Fruit fly (Drosophila melanogaster): Measurements from ENCODE around the gene CG8541.

CG8541 gene

DNA sequence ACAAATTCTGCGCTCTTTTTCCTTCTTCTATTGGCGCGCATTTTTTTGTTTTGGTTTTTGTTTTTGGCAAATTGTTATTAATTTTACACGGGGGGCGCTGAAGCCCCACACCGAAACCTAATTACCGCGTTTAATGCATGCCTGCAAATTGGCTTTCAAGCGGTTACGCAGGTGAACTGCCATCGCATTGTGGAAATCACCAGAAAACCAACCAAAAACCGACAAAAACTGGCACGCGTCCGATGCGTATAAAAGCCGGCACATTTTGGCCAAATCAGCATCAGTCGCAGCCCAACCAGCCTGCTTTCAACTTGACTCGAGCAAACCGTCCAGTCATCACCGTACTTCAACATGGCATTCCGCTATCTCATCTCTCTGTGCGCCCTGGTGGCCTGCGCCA, at the start of gene CG8541:
TSS of gene CG8541 (plus strand) at position 301 of the 400 bp plus-strand sequence.
- TF ChIP-seq pad (GFP tag; optimal IDR thresholded peaks at IDR 0.05) (no peak), cic (GFP tag; optimal IDR thresholded peaks at IDR 0.05) (no peak), kay (GFP tag; ENCODE audit: borderline replicate concordance) (no peak), CG7045 (GFP tag; optimal IDR thresholded peaks at IDR 0.05) (no peak), tj (GFP tag; optimal IDR thresholded peaks at IDR 0.05) (no peak), CG12768 (GFP tag; optimal IDR thresholded peaks at IDR 0.05) (no peak), CG14711 (tag; optimal IDR thresholded peaks at IDR 0.05) (no peak), Hr96 (GFP tag; optimal IDR thresholded peaks at IDR 0.05) (no peak), Clk (GFP tag; optimal IDR thresholded peaks at IDR 0.05) (no peak), cnc (optimal IDR thresholded peaks at IDR 0.05) (no peak), Crg-1 (GFP tag; optimal IDR thresholded peaks at IDR 0.05) (no peak), Mnt (GFP tag; optimal IDR thresholded peaks at IDR 0.05) (no peak), bab1 (GFP tag; optimal IDR thresholded peaks at IDR 0.05) (no peak), CG5204 (GFP tag; optimal IDR thresholded peaks at IDR 0.05) (no peak), CG33017 (tag; optimal IDR thresholded peaks at IDR 0.05) (no peak)

DNA sequence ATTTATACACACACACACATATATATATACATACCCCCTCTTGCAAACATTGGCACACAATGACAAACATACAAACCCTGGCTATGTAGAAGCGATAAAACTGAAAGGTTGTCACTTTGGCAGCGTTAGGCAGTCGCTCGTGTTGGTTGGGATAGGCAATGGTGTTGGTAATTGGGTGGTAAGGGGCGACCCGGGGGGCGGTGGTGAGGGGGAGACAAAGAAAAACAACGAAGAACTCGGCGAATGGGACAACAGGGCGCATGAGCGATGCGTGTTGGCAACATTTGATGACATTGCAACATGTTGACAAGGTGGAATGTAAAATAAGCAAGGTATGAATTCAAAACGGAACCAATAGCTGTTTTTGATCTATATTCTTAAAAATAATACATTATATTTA, 48.8 kb upstream of the CG8541 start:
- TF ChIP-seq Crg-1 (GFP tag; optimal IDR thresholded peaks at IDR 0.05) (no peak), CG12768 (GFP tag; optimal IDR thresholded peaks at IDR 0.05) (no peak), pad (GFP tag; optimal IDR thresholded peaks at IDR 0.05) (no peak), CG5204 (GFP tag; optimal IDR thresholded peaks at IDR 0.05) (no peak), CG33017 (tag; optimal IDR thresholded peaks at IDR 0.05) (no peak), bab1 (GFP tag; optimal IDR thresholded peaks at IDR 0.05) (no peak), CG14711 (tag; optimal IDR thresholded peaks at IDR 0.05) (no peak), kay (GFP tag; ENCODE audit: borderline replicate concordance) (no peak), Clk (GFP tag; optimal IDR thresholded peaks at IDR 0.05) (no peak), cnc (optimal IDR thresholded peaks at IDR 0.05) (no peak), ovo (GFP tag; optimal IDR thresholded peaks at IDR 0.05) (no peak), CG11617 (GFP tag; optimal IDR thresholded peaks at IDR 0.05) (no peak), Hr96 (GFP tag; optimal IDR thresholded peaks at IDR 0.05) (no peak)

DNA sequence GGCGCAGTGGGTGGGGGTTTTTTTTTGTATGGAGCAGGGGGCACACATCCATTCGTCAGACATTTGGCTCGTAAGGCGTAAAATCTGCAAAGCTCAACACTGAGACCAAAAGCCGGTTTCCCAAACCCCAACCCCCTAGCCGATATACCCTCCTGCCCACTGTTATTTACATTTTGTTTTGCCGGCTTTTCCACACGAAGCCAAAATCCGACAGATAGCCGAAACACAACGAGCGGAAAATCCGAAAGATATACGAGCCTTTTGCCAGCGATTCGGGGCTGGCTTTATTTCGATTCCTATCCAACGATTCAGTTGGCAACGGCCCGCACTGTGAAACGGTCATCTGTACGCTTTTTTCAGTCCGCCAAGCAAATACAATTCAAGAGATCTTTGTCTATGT, 47.8 kb upstream of the CG8541 start, which contains the start of gene CG42458:
TSS of gene CG42458 (plus strand) at position 311 of the 400 bp plus-strand sequence.
- TF ChIP-seq kay (GFP tag; ENCODE audit: borderline replicate concordance) (peak; percentile 68), CG12768 (GFP tag; optimal IDR thresholded peaks at IDR 0.05) (no peak)

DNA sequence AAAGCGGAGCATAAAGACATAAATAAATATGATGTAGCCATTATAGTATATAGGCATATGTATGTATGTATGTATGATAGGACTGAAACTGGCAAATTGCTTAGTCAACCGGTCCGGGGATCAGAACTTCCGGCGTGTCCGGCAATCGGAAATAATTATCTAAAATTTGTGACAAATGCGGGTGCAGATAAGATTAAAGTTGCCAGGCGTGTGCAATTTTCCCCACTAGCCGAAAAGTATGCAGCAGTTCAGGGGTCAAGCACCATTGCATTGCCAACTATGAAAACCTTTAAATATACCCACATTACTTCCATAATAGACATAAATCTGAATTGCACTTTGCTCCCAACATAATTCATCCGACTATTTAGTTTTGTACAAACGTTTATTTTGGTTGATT, 39.1 kb upstream of the CG8541 start:
- no peak for TF ChIP-seq CG5204 (GFP tag; optimal IDR thresholded peaks at IDR 0.05)
- no peak for TF ChIP-seq Crg-1 (GFP tag; optimal IDR thresholded peaks at IDR 0.05)
- no peak for TF ChIP-seq CG33017 (tag; optimal IDR thresholded peaks at IDR 0.05)
- TF ChIP-seq bab1 (GFP tag; optimal IDR thresholded peaks at IDR 0.05) = no peak
- no peak for TF ChIP-seq pad (GFP tag; optimal IDR thresholded peaks at IDR 0.05)
- TF ChIP-seq kay (GFP tag; ENCODE audit: borderline replicate concordance) = no peak
- no peak for TF ChIP-seq CG7045 (GFP tag; optimal IDR thresholded peaks at IDR 0.05)
- TF ChIP-seq Hr96 (GFP tag; optimal IDR thresholded peaks at IDR 0.05) = no peak

DNA sequence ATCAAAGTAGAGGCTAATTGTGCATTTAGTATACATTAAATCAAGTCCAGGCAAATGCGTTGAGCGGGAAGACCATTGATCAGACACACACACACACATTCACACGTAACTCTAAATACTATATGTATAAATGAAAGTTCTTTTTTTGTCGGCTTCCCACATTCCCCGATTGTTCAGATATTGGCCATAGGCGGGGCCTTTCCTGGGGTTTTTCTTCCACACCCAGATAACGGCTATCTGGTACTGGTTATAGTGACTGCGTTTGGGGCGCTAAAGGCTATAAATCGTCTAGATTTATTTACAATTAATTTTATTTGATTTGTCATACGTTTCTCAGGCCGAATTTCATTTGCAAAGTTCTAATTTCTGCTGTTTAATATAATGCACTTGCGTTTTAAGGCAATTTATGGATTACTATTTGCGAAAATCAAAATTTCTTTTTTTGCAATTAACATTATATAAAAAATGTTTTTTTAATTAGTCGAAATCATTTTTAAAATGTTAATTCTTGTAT, 38.5 kb upstream of the CG8541 start:
- TF ChIP-seq kay (GFP tag; ENCODE audit: borderline replicate concordance) (peak; percentile 62), pad (GFP tag; optimal IDR thresholded peaks at IDR 0.05) (no peak)

DNA sequence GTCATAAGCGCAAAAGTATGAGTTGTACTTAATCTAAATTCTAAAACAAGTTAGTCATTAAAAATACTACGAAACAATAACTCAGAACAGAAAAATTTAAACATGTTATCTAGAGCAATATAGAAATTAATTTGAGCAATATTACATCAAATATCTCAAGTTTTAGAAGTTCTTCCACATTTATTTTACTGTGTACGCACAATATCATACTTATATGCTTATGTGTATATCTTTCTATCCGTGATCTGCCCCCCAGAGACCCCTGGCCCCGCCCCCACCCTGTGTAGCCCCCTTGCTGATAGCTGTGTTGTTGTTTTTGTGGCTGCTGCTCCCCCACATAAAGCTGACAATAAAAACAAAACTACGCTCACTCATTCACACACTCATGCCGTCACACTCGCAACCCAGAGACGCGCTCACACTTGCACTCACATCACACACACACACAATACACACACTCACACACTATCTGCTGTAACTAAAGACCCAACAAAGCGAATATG, 38.0 kb upstream of the CG8541 start:
- TF ChIP-seq ovo (GFP tag; optimal IDR thresholded peaks at IDR 0.05) (no peak), CG1620 (GFP tag; optimal IDR thresholded peaks at IDR 0.05) (no peak), pad (GFP tag; optimal IDR thresholded peaks at IDR 0.05) (no peak), tj (GFP tag; optimal IDR thresholded peaks at IDR 0.05) (peak; percentile 46), cic (GFP tag; optimal IDR thresholded peaks at IDR 0.05) (peak; percentile 71), CG11617 (GFP tag; optimal IDR thresholded peaks at IDR 0.05) (no peak), CG14711 (tag; optimal IDR thresholded peaks at IDR 0.05) (no peak), Crg-1 (GFP tag; optimal IDR thresholded peaks at IDR 0.05) (no peak), kay (GFP tag; ENCODE audit: borderline replicate concordance) (no peak), Clk (GFP tag; optimal IDR thresholded peaks at IDR 0.05) (no peak)

DNA sequence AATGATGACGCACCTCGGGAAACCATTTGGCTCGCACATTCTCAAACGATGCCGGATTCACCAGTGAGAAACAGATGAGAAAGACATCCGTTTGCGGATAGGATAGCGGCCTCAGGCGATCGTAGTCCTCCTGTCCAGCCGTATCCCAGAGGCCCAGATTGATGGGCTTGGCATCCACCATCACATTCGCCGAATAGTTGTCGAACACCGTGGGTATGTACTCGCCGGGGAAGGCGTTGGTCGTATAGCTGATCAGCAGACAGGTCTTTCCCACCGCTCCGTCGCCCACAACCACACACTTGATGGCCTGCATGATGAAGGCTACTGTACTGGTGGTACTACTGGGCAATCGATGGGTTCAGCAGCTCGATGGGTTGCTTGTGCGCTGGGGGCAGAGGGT, 37.2 kb upstream of the CG8541 start:
- no peak for TF ChIP-seq bab1 (GFP tag; optimal IDR thresholded peaks at IDR 0.05)
- no peak for TF ChIP-seq Crg-1 (GFP tag; optimal IDR thresholded peaks at IDR 0.05)
- TF ChIP-seq pad (GFP tag; optimal IDR thresholded peaks at IDR 0.05) = no peak
- no peak for TF ChIP-seq Hr96 (GFP tag; optimal IDR thresholded peaks at IDR 0.05)
- no peak for TF ChIP-seq kay (GFP tag; ENCODE audit: borderline replicate concordance)
- no peak for TF ChIP-seq cic (GFP tag; optimal IDR thresholded peaks at IDR 0.05)
- TF ChIP-seq CG14711 (tag; optimal IDR thresholded peaks at IDR 0.05) = no peak
- TF ChIP-seq CG11617 (GFP tag; optimal IDR thresholded peaks at IDR 0.05) = no peak
- no peak for TF ChIP-seq CG7101 (tag; optimal IDR thresholded peaks at IDR 0.05)
- TF ChIP-seq Clk (GFP tag; optimal IDR thresholded peaks at IDR 0.05) = no peak
- TF ChIP-seq ovo (GFP tag; optimal IDR thresholded peaks at IDR 0.05) = no peak
- TF ChIP-seq Mnt (GFP tag; optimal IDR thresholded peaks at IDR 0.05) = no peak
- TF ChIP-seq CG5204 (GFP tag; optimal IDR thresholded peaks at IDR 0.05) = no peak
- TF ChIP-seq toe (GFP tag; optimal IDR thresholded peaks at IDR 0.05) = no peak
- TF ChIP-seq CG33017 (tag; optimal IDR thresholded peaks at IDR 0.05) = no peak
- no peak for TF ChIP-seq CG1620 (GFP tag; optimal IDR thresholded peaks at IDR 0.05)
- TF ChIP-seq CG12768 (GFP tag; optimal IDR thresholded peaks at IDR 0.05) = no peak
- no peak for TF ChIP-seq cnc (optimal IDR thresholded peaks at IDR 0.05)
- no peak for TF ChIP-seq CG7045 (GFP tag; optimal IDR thresholded peaks at IDR 0.05)
- no peak for TF ChIP-seq tj (GFP tag; optimal IDR thresholded peaks at IDR 0.05)
